Worm (Caenorhabditis elegans) whole organism, L4 larva: Measurements from ENCODE around the gene nhr-186.
A peak's percentile ranks its signal among the peaks of the same experiment; 100 is the strongest.

Source experiments
- F26F4.8 ChIP-seq: fragments of 200-800 bp; sonication (Bioruptor generic); conservative IDR thresholded peaks from 2 replicates; pipeline ENCODE4 v1.3.6; 2022; ENCODE audit warnings: missing genetic modification characterization, missing compliant biosample characterization
- F37D6.2 ChIP-seq: sonication (generic microtip); optimal IDR thresholded peaks from 2 replicates; lab custom pipeline; 2016; ENCODE audit warnings: mild to moderate bottlenecking, missing genetic modification characterization, missing compliant biosample characterization
- Y5F2A.4 ChIP-seq: fragments of 200-800 bp; sonication (Bioruptor generic); optimal IDR thresholded peaks from 2 replicates; lab custom pipeline; 2018; ENCODE audit warnings: mild to moderate bottlenecking, missing genetic modification characterization, missing compliant biosample characterization
- aha-1 ChIP-seq: fragments of 150-350 bp; peaks from one replicate; lab custom pipeline; 2014; ENCODE audit warnings: missing biosample characterization, missing genetic modification characterization
- attf-4 ChIP-seq: sonication (generic microtip); optimal IDR thresholded peaks from 3 replicates; lab custom pipeline; 2017; ENCODE audit warnings: missing biosample characterization, missing genetic modification characterization
- ceh-28 ChIP-seq: fragments of 150-350 bp; optimal IDR thresholded peaks from 2 replicates; lab custom pipeline; 2014; ENCODE audit warnings: missing biosample characterization, missing genetic modification reagents, missing genetic modification characterization
- ces-1 ChIP-seq: fragments of 150-350 bp; sonication (generic microtip); optimal IDR thresholded peaks from 4 replicates; lab custom pipeline; 2014; ENCODE audit warnings: missing biosample characterization, missing genetic modification reagents, missing genetic modification characterization
- cey-2 ChIP-seq: sonication (generic microtip); optimal IDR thresholded peaks from 3 replicates; lab custom pipeline; 2017; ENCODE audit warnings: missing genetic modification characterization, mild to moderate bottlenecking, missing compliant biosample characterization, antibody characterized with exemption, borderline replicate concordance; ENCODE audit not compliant: insufficient read depth
- daf-16 ChIP-seq, 3 experiments: sonication (generic microtip); optimal IDR thresholded peaks; 2 replicates each; lab custom pipeline; 2016 to 2017; ENCODE audit warnings: missing genetic modification characterization in 3 of 3, missing genetic modification reagents in 3 of 3, mild to moderate bottlenecking in 2 of 3, missing compliant biosample characterization in 2 of 3, missing biosample characterization in 1 of 3, moderate library complexity in 1 of 3
- daf-19 ChIP-seq: fragments of 200-800 bp; sonication (Bioruptor generic); conservative IDR thresholded peaks from 2 replicates; pipeline ENCODE4 v1.3.6; 2022; ENCODE audit warnings: missing genetic modification characterization, missing compliant biosample characterization
- dmd-9 ChIP-seq: fragments of 200-800 bp; sonication (Bioruptor generic); IDR thresholded peaks from 2 replicates; pipeline ENCODE4 v1.3.6; 2022; ENCODE audit warnings: missing genetic modification reagents, missing genetic modification characterization, missing compliant biosample characterization
- dpl-1 ChIP-seq: fragments of 150-350 bp; optimal IDR thresholded peaks from 2 replicates; lab custom pipeline; 2014; ENCODE audit warnings: missing biosample characterization, missing genetic modification reagents, missing genetic modification characterization
- duxl-1 ChIP-seq: sonication (generic microtip); optimal IDR thresholded peaks from 2 replicates; lab custom pipeline; 2016; ENCODE audit warnings: mild to moderate bottlenecking, missing genetic modification characterization, moderate library complexity, missing compliant biosample characterization; ENCODE audit not compliant: poor library complexity
- egl-43 ChIP-seq: fragments of 200-800 bp; sonication (Bioruptor generic); IDR thresholded peaks from 2 replicates; pipeline ENCODE4 v1.3.6; 2022; ENCODE audit warnings: missing genetic modification reagents, missing genetic modification characterization, missing compliant biosample characterization
- hmg-1.1 ChIP-seq: fragments of 200-800 bp; sonication (Bioruptor generic); IDR thresholded peaks from 2 replicates; pipeline ENCODE4 v1.3.6; 2022; ENCODE audit warnings: missing genetic modification reagents, missing genetic modification characterization, missing compliant biosample characterization
- lin-15B ChIP-seq: fragments of 150-350 bp; sonication (generic microtip); optimal IDR thresholded peaks from 3 replicates; lab custom pipeline; 2014; ENCODE audit warnings: missing biosample characterization, missing genetic modification characterization
- lin-38 ChIP-seq: fragments of 200-800 bp; sonication (Bioruptor generic); IDR thresholded peaks from 2 replicates; pipeline ENCODE4 v1.3.6; 2022; ENCODE audit warnings: missing genetic modification reagents, missing genetic modification characterization, missing compliant biosample characterization
- lir-3 ChIP-seq: sonication (generic microtip); optimal IDR thresholded peaks from 2 replicates; lab custom pipeline; 2016; ENCODE audit warnings: mild to moderate bottlenecking, missing genetic modification characterization, missing compliant biosample characterization
- madf-5 ChIP-seq, 2 experiments: fragments of 200-800 bp; sonication (Bioruptor generic); IDR thresholded peaks; 2 replicates each; pipeline ENCODE4 v1.3.6; 2022; ENCODE audit warnings: missing compliant biosample characterization in 2 of 2, missing genetic modification characterization in 2 of 2
- madf-9 ChIP-seq: fragments of 200-800 bp; sonication (Bioruptor generic); conservative IDR thresholded peaks from 2 replicates; pipeline ENCODE4 v1.3.6; 2022; ENCODE audit warnings: missing genetic modification reagents, missing genetic modification characterization, missing compliant biosample characterization
- mxl-3 ChIP-seq: fragments of 200-800 bp; sonication (Bioruptor generic); optimal IDR thresholded peaks from 2 replicates; lab custom pipeline; 2018; ENCODE audit warnings: mild to moderate bottlenecking, missing genetic modification characterization, missing compliant biosample characterization
- nhr-10 ChIP-seq: fragments of 150-350 bp; optimal IDR thresholded peaks from 2 replicates; lab custom pipeline; 2014; ENCODE audit warnings: missing biosample characterization, missing genetic modification characterization
- nhr-102 ChIP-seq: sonication (generic microtip); optimal IDR thresholded peaks from 2 replicates; lab custom pipeline; 2016; ENCODE audit warnings: mild to moderate bottlenecking, missing genetic modification characterization, moderate library complexity, missing compliant biosample characterization
- nhr-11 ChIP-seq: fragments of 150-350 bp; optimal IDR thresholded peaks from 2 replicates; lab custom pipeline; 2014; ENCODE audit warnings: missing biosample characterization, missing genetic modification characterization
- nhr-48 ChIP-seq: sonication (generic microtip); optimal IDR thresholded peaks from 2 replicates; lab custom pipeline; 2016; ENCODE audit warnings: mild to moderate bottlenecking, missing genetic modification characterization, missing compliant biosample characterization
- nhr-6 ChIP-seq: fragments of 150-350 bp; optimal IDR thresholded peaks from 2 replicates; lab custom pipeline; 2014; ENCODE audit warnings: missing biosample characterization, missing genetic modification characterization
- saeg-2 ChIP-seq: fragments of 200-800 bp; sonication (Bioruptor generic); IDR thresholded peaks from 2 replicates; pipeline ENCODE4 v1.3.6; 2022; ENCODE audit warnings: missing genetic modification reagents, missing genetic modification characterization, missing compliant biosample characterization
- set-16 ChIP-seq: fragments of 200-800 bp; sonication (Bioruptor generic); IDR thresholded peaks from 2 replicates; pipeline ENCODE4 v1.3.6; 2022; ENCODE audit warnings: missing genetic modification reagents, missing genetic modification characterization, missing compliant biosample characterization
- snpc-4 ChIP-seq: fragments of 150-350 bp; optimal IDR thresholded peaks from 2 replicates; lab custom pipeline; 2014; ENCODE audit warnings: missing biosample characterization, missing genetic modification characterization
- tag-97 ChIP-seq: fragments of 200-800 bp; sonication (Bioruptor generic); IDR thresholded peaks from 2 replicates; pipeline ENCODE4 v1.3.6; 2022; ENCODE audit warnings: missing genetic modification characterization, missing compliant biosample characterization
- tra-1 ChIP-seq: fragments of 200-800 bp; sonication (Bioruptor generic); IDR thresholded peaks from 2 replicates; pipeline ENCODE4 v1.3.6; 2022; ENCODE audit warnings: missing genetic modification reagents, missing genetic modification characterization, missing compliant biosample characterization
- unc-130 ChIP-seq: sonication (generic microtip); optimal IDR thresholded peaks from 2 replicates; lab custom pipeline; 2016; ENCODE audit warnings: missing genetic modification reagents, missing genetic modification characterization, missing compliant biosample characterization
- unc-39 ChIP-seq: sonication (generic microtip); optimal IDR thresholded peaks from 2 replicates; lab custom pipeline; 2017; ENCODE audit warnings: missing biosample characterization, missing genetic modification characterization
- zag-1 ChIP-seq: fragments of 150-350 bp; optimal IDR thresholded peaks from 2 replicates; lab custom pipeline; 2014; ENCODE audit warnings: missing biosample characterization, missing genetic modification characterization
- zfp-3 ChIP-seq: fragments of 200-800 bp; sonication (Bioruptor generic); conservative IDR thresholded peaks from 2 replicates; pipeline ENCODE4 v1.3.6; 2022; ENCODE audit warnings: missing genetic modification reagents, missing genetic modification characterization, missing compliant biosample characterization
- zip-11 ChIP-seq: fragments of 200-800 bp; sonication (Bioruptor generic); IDR thresholded peaks from 2 replicates; pipeline ENCODE4 v1.3.6; 2022; ENCODE audit warnings: missing genetic modification characterization, missing compliant biosample characterization

The nhr-186 gene

DNA sequence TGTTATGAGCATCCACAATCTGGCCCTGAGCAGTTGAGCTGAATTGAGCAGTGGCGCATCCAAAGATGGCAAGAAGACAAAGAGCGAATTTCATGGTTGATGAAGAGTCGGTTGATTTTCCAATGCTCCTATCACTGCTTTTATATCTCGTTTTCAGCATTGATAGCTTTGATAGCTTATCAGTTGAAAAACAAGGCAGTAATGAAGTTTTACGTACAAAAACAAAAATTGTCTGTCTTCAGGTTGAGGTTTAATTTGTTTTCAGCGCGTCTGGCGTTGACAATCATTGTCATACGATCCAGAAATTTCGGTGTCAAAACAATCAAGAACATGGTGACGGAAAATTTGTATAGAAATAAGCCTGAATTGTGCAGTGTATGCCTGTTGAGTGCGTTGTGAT, 43.2 kb downstream of the nhr-186 start, which contains the start of gene scl-13:
scl-13 (minus strand) TSS at position 101 of the 400 bp plus-strand sequence.
- TF ChIP-seq madf-9 (GFP tag; lab: Robert Waterston, UW): no peak
- TF ChIP-seq unc-130 (GFP tag; lab: Kevin White, UChicago): no peak

DNA sequence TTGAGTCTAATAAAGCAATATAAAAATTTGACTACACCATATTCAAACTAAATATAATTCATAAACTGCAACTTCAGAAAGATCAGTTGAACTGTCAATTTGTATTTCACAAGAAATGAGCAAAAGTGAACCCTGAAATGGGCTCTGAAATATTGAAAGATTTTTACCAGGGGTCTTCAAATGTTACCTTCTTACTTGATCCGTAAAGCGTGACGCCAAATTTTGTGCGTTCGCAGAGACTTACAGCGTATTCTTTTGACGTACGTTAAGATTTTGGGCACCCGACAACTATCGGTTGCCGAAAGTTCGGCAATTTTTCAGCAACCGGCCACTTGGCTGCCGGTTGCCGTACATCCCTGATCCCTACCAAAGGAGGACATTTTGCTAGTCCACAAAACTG, 44.7 kb downstream of the nhr-186 start:
- TF ChIP-seq zag-1: no peak
- no peak for TF ChIP-seq ceh-28 (tag; lab: Kevin White, UChicago)
- TF ChIP-seq cey-2 (tag; lab: Kevin White, UChicago): no peak
- peak; percentile 94 for TF ChIP-seq aha-1

DNA sequence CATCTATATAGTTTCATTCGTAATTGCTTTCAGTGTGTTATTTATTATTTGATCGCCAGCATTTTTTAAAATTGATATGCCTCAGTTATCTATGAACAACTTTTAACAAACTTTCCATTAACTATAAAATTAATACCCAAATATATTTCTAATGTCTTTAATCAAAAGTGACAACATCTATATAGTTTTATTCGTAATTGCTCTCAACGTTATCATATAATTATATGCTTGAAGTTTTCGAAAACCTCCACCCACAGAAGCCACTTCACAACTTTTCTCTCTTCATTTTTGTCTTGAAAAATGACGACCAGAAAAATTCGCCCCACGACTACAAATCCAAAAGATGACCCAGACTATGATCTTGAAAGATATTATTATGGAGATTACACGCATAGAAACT, 46.4 kb downstream of the nhr-186 start, which contains the start of gene srw-6:
srw-6 (plus strand) TSS at position 301 of the 400 bp plus-strand sequence.
- TF ChIP-seq F37D6.2 (tag; lab: Kevin White, UChicago) (no peak), daf-16 (GFP tag; optimal IDR thresholded peaks at IDR 0.05; lab: Kevin White, UChicago) (no peak), daf-16 (tag; optimal IDR thresholded peaks at IDR 0.05; lab: Kevin White, UChicago) (no peak), lir-3 (tag; lab: Kevin White, UChicago) (no peak), saeg-2 (GFP tag; lab: Robert Waterston, UW) (no peak), attf-4 (tag; lab: Kevin White, UChicago) (no peak), ces-1 (no peak), lin-38 (GFP tag; lab: Robert Waterston, UW) (no peak), zip-11 (no peak), nhr-102 (tag; lab: Kevin White, UChicago) (no peak), snpc-4 (tag; lab: Kevin White, UChicago) (no peak), hmg-1.1 (GFP tag; lab: Robert Waterston, UW) (no peak), zag-1 (no peak), ceh-28 (tag; lab: Kevin White, UChicago) (no peak), nhr-6 (tag; lab: Kevin White, UChicago) (no peak), dpl-1 (GFP tag; lab: Kevin White, UChicago) (no peak), lin-15B (tag; lab: Kevin White, UChicago) (no peak)
- TF ChIP-seq, all 104 proteins: peak for 0

DNA sequence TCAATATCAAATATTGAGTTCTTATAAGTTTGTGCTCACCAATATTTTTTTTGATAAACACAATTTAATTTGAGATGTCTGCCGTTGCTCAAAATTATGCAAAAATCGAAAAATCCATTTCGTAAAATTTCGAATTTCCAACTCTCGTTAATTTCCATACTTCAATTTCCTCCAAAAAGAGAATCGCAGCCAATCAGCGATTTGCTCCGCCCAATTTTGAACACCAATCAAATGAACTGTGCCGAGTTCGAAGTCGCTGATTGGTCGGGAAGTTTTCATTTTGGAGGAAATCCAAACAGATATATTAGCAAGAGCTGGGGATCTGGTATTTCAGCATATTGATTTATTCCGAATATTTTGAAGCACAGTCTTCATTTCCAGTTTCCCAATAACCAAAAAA, 46.9 kb downstream of the nhr-186 start:
- TF ChIP-seq hmg-1.1 (GFP tag; lab: Robert Waterston, UW): no peak
- TF ChIP-seq mxl-3 (GFP tag; lab: Kevin White, UChicago): no peak
- no peak for TF ChIP-seq Y5F2A.4 (GFP tag; lab: Kevin White, UChicago)
- TF ChIP-seq tra-1 (GFP tag; lab: Robert Waterston, UW): no peak
- no peak for TF ChIP-seq egl-43 (GFP tag; lab: Robert Waterston, UW)
- TF ChIP-seq aha-1: no peak
- TF ChIP-seq duxl-1: no peak
- no peak for TF ChIP-seq daf-19
- no peak for TF ChIP-seq set-16 (GFP tag; lab: Robert Waterston, UW)
- no peak for TF ChIP-seq nhr-48 (tag; lab: Kevin White, UChicago)
- no peak for TF ChIP-seq zfp-3 (GFP tag; lab: Robert Waterston, UW)
- no peak for TF ChIP-seq dmd-9
- no peak for TF ChIP-seq unc-39 (tag; lab: Kevin White, UChicago)
- no peak for TF ChIP-seq nhr-11 (tag; lab: Kevin White, UChicago)
- no peak for TF ChIP-seq snpc-4 (tag; lab: Kevin White, UChicago)
- TF ChIP-seq lin-15B (tag; lab: Kevin White, UChicago): no peak
- TF ChIP-seq tag-97: no peak
- TF ChIP-seq F26F4.8 (GFP tag; lab: Robert Waterston, UW): no peak
- no peak for TF ChIP-seq madf-5 (GFP tag; IDR thresholded peaks at IDR 0.05; lab: Robert Waterston, UW)
- no peak for TF ChIP-seq nhr-10 (tag; lab: Kevin White, UChicago)
- TF ChIP-seq, all 104 proteins: peak for 0
